Fruit fly (Drosophila melanogaster) whole organism, embryonic: ENCODE data around the gene ago.
A peak's percentile ranks its signal among the peaks of the same experiment; 100 is the strongest.

Experiments used
- B-H2 ChIP-seq: fragments of 200-800 bp; sonication (Bioruptor generic); optimal IDR thresholded peaks from 2 replicates; lab custom pipeline; 2018; ENCODE audit warnings: missing biosample characterization, mild to moderate bottlenecking, missing genetic modification characterization
- CG10366 ChIP-seq: fragments of 200-800 bp; sonication (Bioruptor generic); IDR thresholded peaks from 2 replicates; pipeline ENCODE4 v1.3.6; 2022; ENCODE audit warnings: missing biosample characterization, missing genetic modification characterization
- CG11696 ChIP-seq: fragments of 200-800 bp; sonication (Bioruptor generic); IDR thresholded peaks from 2 replicates; pipeline ENCODE4 v1.3.6; 2022; ENCODE audit warnings: missing biosample characterization, missing genetic modification characterization
- CG12236 ChIP-seq: fragments of 200-800 bp; sonication (Bioruptor generic); optimal IDR thresholded peaks from 2 replicates; lab custom pipeline; 2016; ENCODE audit warnings: missing biosample characterization, missing genetic modification characterization
- CG12299 ChIP-seq: fragments of 200-800 bp; sonication (Bioruptor generic); optimal IDR thresholded peaks from 2 replicates; lab custom pipeline; 2018; ENCODE audit warnings: missing biosample characterization, mild to moderate bottlenecking, missing genetic modification characterization
- CG14441 ChIP-seq: fragments of 200-800 bp; sonication (Bioruptor generic); IDR thresholded peaks from 2 replicates; pipeline ENCODE4 v1.3.6; 2022; ENCODE audit warnings: missing biosample characterization, missing genetic modification characterization
- CG1529 ChIP-seq: fragments of 200-800 bp; sonication (Bioruptor generic); optimal IDR thresholded peaks from 3 replicates; lab custom pipeline; 2018; ENCODE audit warnings: missing biosample characterization, missing genetic modification characterization
- CG16779 ChIP-seq: fragments of 200-800 bp; sonication (Bioruptor generic); IDR thresholded peaks from 2 replicates; pipeline ENCODE4 v1.3.6; 2022; ENCODE audit warnings: missing biosample characterization, missing genetic modification characterization
- CG16813 ChIP-seq: fragments of 200-800 bp; sonication (Bioruptor generic); IDR thresholded peaks from 3 replicates; pipeline ENCODE4 v1.3.6; 2022; ENCODE audit warnings: missing biosample characterization, missing genetic modification characterization; ENCODE audit not compliant: partially characterized antibody
- CG1792 ChIP-seq: fragments of 200-800 bp; sonication (Bioruptor generic); optimal IDR thresholded peaks from 2 replicates; lab custom pipeline; 2016; ENCODE audit warnings: missing biosample characterization, missing genetic modification characterization
- CG18011 ChIP-seq: fragments of 200-800 bp; sonication (Bioruptor generic); optimal IDR thresholded peaks from 2 replicates; lab custom pipeline; 2017; ENCODE audit warnings: missing biosample characterization, missing genetic modification characterization, mild to moderate bottlenecking, moderate library complexity, missing genotype
- CG2120 ChIP-seq: fragments of 200-800 bp; sonication (Bioruptor generic); optimal IDR thresholded peaks from 3 replicates; lab custom pipeline; 2016; ENCODE audit warnings: missing biosample characterization, missing genetic modification characterization
- CG2202 ChIP-seq: fragments of 200-800 bp; sonication (Bioruptor generic); optimal IDR thresholded peaks from 2 replicates; lab custom pipeline; 2018; ENCODE audit warnings: missing biosample characterization, mild to moderate bottlenecking, missing genetic modification characterization
- CG30020 ChIP-seq: fragments of 200-800 bp; optimal IDR thresholded peaks from 2 replicates; lab custom pipeline; 2019; ENCODE audit warnings: missing biosample characterization, mild to moderate bottlenecking, missing genetic modification characterization, moderate library complexity
- CG31441 ChIP-seq: fragments of 200-800 bp; sonication (Bioruptor generic); IDR thresholded peaks from 2 replicates; pipeline ENCODE4 v1.3.6; 2022; ENCODE audit warnings: missing biosample characterization, missing genetic modification characterization
- CG4282 ChIP-seq: fragments of 200-800 bp; sonication (Bioruptor generic); optimal IDR thresholded peaks from 2 replicates; lab custom pipeline; 2016; ENCODE audit warnings: missing biosample characterization, missing genetic modification characterization
- CG6272 ChIP-seq: fragments of 200-800 bp; sonication (Bioruptor generic); IDR thresholded peaks from 2 replicates; pipeline ENCODE4 v1.3.6; 2022; ENCODE audit warnings: missing biosample characterization, missing genetic modification characterization
- CG6854 ChIP-seq: fragments of 200-800 bp; sonication (Bioruptor generic); optimal IDR thresholded peaks from 3 replicates; lab custom pipeline; 2017; ENCODE audit warnings: missing biosample characterization, mild to moderate bottlenecking, missing genetic modification characterization
- CG8290 ChIP-seq, 3 experiments: fragments of 200-800 bp; sonication (Bioruptor generic); optimal IDR thresholded peaks; 2 replicates each; lab custom pipeline; 2016 to 2019; ENCODE audit warnings: missing biosample characterization in 3 of 3, missing genetic modification characterization in 3 of 3, mild to moderate bottlenecking in 2 of 3, moderate library complexity in 1 of 3
- Dref ChIP-seq: fragments of 200-800 bp; sonication (Bioruptor generic); IDR thresholded peaks from 2 replicates; pipeline ENCODE4 v1.3.6; 2022; ENCODE audit warnings: missing biosample characterization, missing genetic modification characterization
- MBD-R2 ChIP-seq: fragments of 200-800 bp; sonication (Bioruptor generic); IDR thresholded peaks from 2 replicates; pipeline ENCODE4 v1.3.6; 2022; ENCODE audit warnings: missing biosample characterization, missing genetic modification characterization
- Meics ChIP-seq: fragments of 200-800 bp; sonication (Bioruptor generic); optimal IDR thresholded peaks from 2 replicates; lab custom pipeline; 2017; ENCODE audit warnings: missing biosample characterization, mild to moderate bottlenecking, missing genetic modification characterization
- Neu2 ChIP-seq: fragments of 200-800 bp; sonication (Bioruptor generic); optimal IDR thresholded peaks from 3 replicates; lab custom pipeline; 2016; ENCODE audit warnings: missing biosample characterization, missing genetic modification characterization, borderline replicate concordance
- Nf-YA ChIP-seq: fragments of 200-800 bp; sonication (Bioruptor generic); IDR thresholded peaks from 2 replicates; pipeline ENCODE4 v1.3.6; 2022; ENCODE audit warnings: missing biosample characterization, missing genetic modification characterization
- PHDP ChIP-seq: fragments of 200-800 bp; sonication (Bioruptor generic); optimal IDR thresholded peaks from 3 replicates; lab custom pipeline; 2018; ENCODE audit warnings: missing biosample characterization, mild to moderate bottlenecking, missing genetic modification characterization, moderate library complexity
- Ravus ChIP-seq: fragments of 200-800 bp; sonication (Bioruptor generic); IDR thresholded peaks from 2 replicates; pipeline ENCODE4 v1.3.6; 2022; ENCODE audit warnings: missing biosample characterization, missing genetic modification characterization
- ato ChIP-seq: fragments of 200-800 bp; sonication (Bioruptor generic); IDR thresholded peaks from 2 replicates; pipeline ENCODE4 v1.3.6; 2022; ENCODE audit warnings: missing biosample characterization, missing genetic modification characterization; ENCODE audit not compliant: partially characterized antibody
- az2 ChIP-seq: fragments of 200-800 bp; sonication (Bioruptor generic); optimal IDR thresholded peaks from 3 replicates; lab custom pipeline; 2016; ENCODE audit warnings: missing biosample characterization, missing genetic modification characterization
- bab2 ChIP-seq: fragments of 200-800 bp; sonication (Bioruptor generic); optimal IDR thresholded peaks from 2 replicates; lab custom pipeline; 2016; ENCODE audit warnings: missing biosample characterization, missing genetic modification characterization
- cg ChIP-seq: fragments of 200-800 bp; sonication (Bioruptor generic); optimal IDR thresholded peaks from 3 replicates; lab custom pipeline; 2019; ENCODE audit warnings: missing biosample characterization, mild to moderate bottlenecking, missing genetic modification characterization, moderate library complexity
- chif ChIP-seq, 2 experiments: fragments of 200-800 bp; sonication (Bioruptor generic); optimal IDR thresholded peaks; 3 replicates each; lab custom pipeline; 2016; ENCODE audit warnings: missing biosample characterization in 2 of 2, missing genetic modification characterization in 2 of 2
- corto ChIP-seq: fragments of 200-800 bp; sonication (Bioruptor generic); optimal IDR thresholded peaks from 2 replicates; lab custom pipeline; 2016; ENCODE audit warnings: missing biosample characterization, mild to moderate bottlenecking, missing genetic modification characterization, moderate library complexity
- crp ChIP-seq, 2 experiments: fragments of 200-800 bp; sonication (Bioruptor generic); optimal IDR thresholded peaks; 2 replicates in 1 of 2; 3 replicates in 1 of 2; lab custom pipeline; 2017; ENCODE audit warnings: missing biosample characterization in 2 of 2, missing genetic modification characterization in 2 of 2, mild to moderate bottlenecking in 1 of 2, moderate library complexity in 1 of 2
- hkb ChIP-seq, 2 experiments: fragments of 200-800 bp in 1 of 2; fragments of >200 bp in 1 of 2; sonication (Bioruptor generic) in 1 of 2; IDR thresholded peaks in 1 of 2; optimal IDR thresholded peaks in 1 of 2; 2 replicates each; pipeline versions ENCODE4 v1.3.6 to Lab custom; 2017 to 2022; ENCODE audit warnings: missing biosample characterization in 1 of 2, missing genetic modification characterization in 1 of 2
- jumu ChIP-seq: fragments of 200-800 bp; sonication (Bioruptor generic); optimal IDR thresholded peaks from 3 replicates; lab custom pipeline; 2016; ENCODE audit warnings: missing biosample characterization, missing genetic modification characterization
- kay ChIP-seq: fragments of 200-800 bp; sonication (Bioruptor generic); optimal IDR thresholded peaks from 2 replicates; lab custom pipeline; 2016; ENCODE audit warnings: missing biosample characterization, missing genetic modification characterization
- maf-S ChIP-seq: fragments of 200-800 bp; sonication (Bioruptor generic); optimal IDR thresholded peaks from 2 replicates; lab custom pipeline; 2016; ENCODE audit warnings: missing biosample characterization, missing genetic modification characterization
- nau ChIP-seq: fragments of 200-800 bp; sonication (Bioruptor generic); optimal IDR thresholded peaks from 3 replicates; lab custom pipeline; 2017; ENCODE audit warnings: missing biosample characterization, mild to moderate bottlenecking, missing genetic modification characterization, missing genetic modification reagents
- nom ChIP-seq: fragments of 200-800 bp; sonication (Bioruptor generic); optimal IDR thresholded peaks from 2 replicates; lab custom pipeline; 2017; ENCODE audit warnings: missing biosample characterization, missing genetic modification characterization, mild to moderate bottlenecking, moderate library complexity, missing genetic modification reagents
- onecut ChIP-seq: fragments of 200-800 bp; sonication (Bioruptor generic); IDR thresholded peaks from 2 replicates; pipeline ENCODE4 v1.3.6; 2022; ENCODE audit warnings: missing biosample characterization, missing genetic modification characterization
- peb ChIP-seq: fragments of 200-800 bp; sonication (Bioruptor generic); IDR thresholded peaks from 2 replicates; pipeline ENCODE4 v1.3.6; 2022; ENCODE audit warnings: missing biosample characterization, missing genetic modification characterization
- pho ChIP-seq: fragments of 200-800 bp; sonication (Bioruptor generic); optimal IDR thresholded peaks from 2 replicates; lab custom pipeline; 2016; ENCODE audit warnings: missing biosample characterization, missing genetic modification characterization
- pum ChIP-seq: fragments of 200-800 bp; sonication (Bioruptor generic); optimal IDR thresholded peaks from 2 replicates; lab custom pipeline; 2016; ENCODE audit warnings: missing biosample characterization, missing genetic modification characterization
- scrt ChIP-seq: fragments of 200-800 bp; sonication (Bioruptor generic); optimal IDR thresholded peaks from 2 replicates; lab custom pipeline; 2018; ENCODE audit warnings: missing biosample characterization, mild to moderate bottlenecking, missing genetic modification characterization, moderate library complexity
- sug ChIP-seq: fragments of 200-800 bp; optimal IDR thresholded peaks from 2 replicates; lab custom pipeline; 2019; ENCODE audit warnings: missing biosample characterization, mild to moderate bottlenecking, missing genetic modification characterization, moderate library complexity
- tin ChIP-seq: fragments of 200-800 bp; sonication (Bioruptor generic); optimal IDR thresholded peaks from 3 replicates; lab custom pipeline; 2016; ENCODE audit warnings: missing biosample characterization, missing genetic modification characterization
- wdn ChIP-seq: fragments of 200-800 bp; sonication (Bioruptor generic); IDR thresholded peaks from 2 replicates; pipeline ENCODE4 v1.3.6; 2022; ENCODE audit warnings: missing biosample characterization, missing genetic modification characterization
- wek ChIP-seq: fragments of 200-800 bp; sonication (Bioruptor generic); optimal IDR thresholded peaks from 3 replicates; lab custom pipeline; 2018; ENCODE audit warnings: missing biosample characterization, mild to moderate bottlenecking, missing genetic modification characterization, moderate library complexity

Gene ago

DNA sequence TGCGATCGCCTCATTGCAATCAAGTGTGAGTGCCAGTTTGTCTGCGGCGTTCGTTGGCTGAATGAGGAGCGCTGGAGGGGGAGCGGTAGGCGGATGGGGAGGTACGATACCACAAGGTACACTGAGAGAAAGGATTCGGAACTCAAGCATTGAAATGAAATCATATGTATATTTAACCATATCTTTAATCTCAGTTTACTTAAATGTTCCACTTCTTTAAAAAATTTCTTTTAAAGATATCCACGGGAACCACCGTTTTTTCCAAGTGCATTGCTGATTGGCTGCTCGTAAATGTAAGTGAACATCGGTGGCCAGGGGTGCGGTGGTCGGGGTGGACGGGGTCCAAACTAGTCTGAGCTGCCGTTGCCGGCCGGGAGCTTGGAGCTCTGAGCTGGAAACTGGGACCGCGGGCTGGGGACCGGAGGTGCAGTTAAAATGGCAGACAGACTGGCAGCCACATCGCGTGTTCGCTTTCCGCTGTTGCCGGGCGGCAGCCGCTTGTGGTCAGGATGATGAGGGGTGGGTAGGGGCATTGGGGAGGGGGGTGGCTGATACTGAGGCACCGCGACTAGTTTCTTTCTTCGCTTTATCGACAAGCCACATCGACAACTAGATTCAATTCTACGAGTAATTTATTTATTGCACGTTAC lies 25.8 kb downstream of the ago start (continued):
- TF ChIP-seq hkb (optimal IDR thresholded peaks at IDR 0.05; lab: Kevin White, UChicago) (no peak), hkb (GFP tag; IDR thresholded peaks at IDR 0.05; lab: Robert Waterston, UW) (peak; percentile 98), CG16779 (GFP tag; lab: Robert Waterston, UW) (peak; percentile 78; the same call in 1 of the 2 replicates), kay (GFP tag; lab: Kevin White, UChicago) (peak; percentile 87), ato (GFP tag; lab: Robert Waterston, UW) (no peak), CG8290 (GFP tag; optimal IDR thresholded peaks at IDR 0.05; lab: Kevin White, UChicago) (peak; percentile 94), CG8290 (tag; optimal IDR thresholded peaks at IDR 0.05; lab: Kevin White, UChicago) (peak; percentile 83 to 97), peb (peak; percentile 96), chif (GFP tag; optimal IDR thresholded peaks at IDR 0.05; lab: Kevin White, UChicago) (peak; percentile 95 to 97), CG4282 (GFP tag; lab: Kevin White, UChicago) (peak; percentile 75), CG2202 (tag; lab: Kevin White, UChicago) (peak; percentile 96), CG11696 (GFP tag; lab: Robert Waterston, UW) (peak; percentile 88), CG14441 (peak; percentile 96), Dref (no peak), scrt (GFP tag; lab: Kevin White, UChicago) (peak; percentile 85), MBD-R2 (GFP tag; lab: Robert Waterston, UW) (peak; percentile 84), CG18011 (GFP tag; lab: Kevin White, UChicago) (peak; percentile 74), CG2120 (GFP tag; lab: Kevin White, UChicago) (peak; percentile 73), pum (GFP tag; lab: Kevin White, UChicago) (peak; percentile 96), az2 (GFP tag; lab: Kevin White, UChicago) (peak; percentile 97), CG1529 (peak; percentile 98), jumu (peak; percentile 97), wek (GFP tag; lab: Kevin White, UChicago) (peak; percentile 88), CG10366 (peak; percentile 98), CG30020 (tag; lab: Kevin White, UChicago) (peak; percentile 82), tin (GFP tag; lab: Kevin White, UChicago) (peak; percentile 97), crp (GFP tag; optimal IDR thresholded peaks at IDR 0.05; lab: Kevin White, UChicago) (peak in 1 of 2 experiments; percentile 68), wdn (GFP tag; lab: Robert Waterston, UW) (peak; percentile 65; the same call in 1 of the 2 replicates), CG16813 (GFP tag; lab: Robert Waterston, UW) (no peak), maf-S (GFP tag; lab: Kevin White, UChicago) (peak; percentile 91), pho (GFP tag; lab: Kevin White, UChicago) (peak; percentile 78), CG1792 (GFP tag; lab: Kevin White, UChicago) (peak; percentile 92), CG6854 (GFP tag; lab: Kevin White, UChicago) (peak; percentile 69), sug (peak; percentile 90), nom (GFP tag; lab: Kevin White, UChicago) (peak; percentile 98), CG12299 (tag; lab: Kevin White, UChicago) (peak; percentile 92), CG12236 (GFP tag; lab: Kevin White, UChicago) (peak; percentile 87), CG6272 (GFP tag; lab: Robert Waterston, UW) (peak; percentile 92), Meics (GFP tag; lab: Kevin White, UChicago) (peak; percentile 82), Neu2 (GFP tag; lab: Kevin White, UChicago) (peak; percentile 23), corto (GFP tag; lab: Kevin White, UChicago) (peak; percentile 83), bab2 (GFP tag; lab: Kevin White, UChicago) (peak; percentile 94), cg (GFP tag; lab: Kevin White, UChicago) (peak; percentile 27), Ravus (GFP tag; lab: Robert Waterston, UW) (peak; percentile 87), nau (peak; percentile 94), onecut (peak; percentile 95), Nf-YA (peak; percentile 96), PHDP (tag; lab: Kevin White, UChicago) (peak; percentile 95), B-H2 (GFP tag; lab: Kevin White, UChicago) (peak; percentile 77), CG31441 (GFP tag; lab: Robert Waterston, UW) (peak; percentile 98)
